Worm (Caenorhabditis elegans) whole organism, L2 larva: ENCODE data around the gene W02F12.8.
A peak's percentile ranks its signal among the peaks of the same experiment; 100 is the strongest.

Experiments
- C34F6.9 ChIP-seq: fragments of 150-350 bp; optimal IDR thresholded peaks from 2 replicates; lab custom pipeline; 2014; ENCODE audit warnings: missing biosample characterization, missing genetic modification characterization
- F13H6.1 ChIP-seq: sonication (generic microtip); optimal IDR thresholded peaks from 2 replicates; lab custom pipeline; 2016; ENCODE audit warnings: missing genetic modification characterization, missing compliant biosample characterization
- R02D3.7 ChIP-seq: fragments of 150-350 bp; optimal IDR thresholded peaks from 2 replicates; lab custom pipeline; 2014; ENCODE audit warnings: missing biosample characterization, missing genetic modification characterization
- Y55F3AM.14 ChIP-seq: fragments of 200-800 bp; sonication (Bioruptor generic); optimal IDR thresholded peaks from 2 replicates; lab custom pipeline; 2018; ENCODE audit warnings: mild to moderate bottlenecking, missing genetic modification characterization, missing compliant biosample characterization
- ZK546.5 ChIP-seq: sonication (generic microtip); optimal IDR thresholded peaks from 2 replicates; lab custom pipeline; 2017; ENCODE audit warnings: missing biosample characterization, missing genetic modification characterization
- alr-1 ChIP-seq: fragments of 150-350 bp; optimal IDR thresholded peaks from 2 replicates; lab custom pipeline; 2014; ENCODE audit warnings: missing biosample characterization, missing genetic modification characterization
- aly-2 ChIP-seq: fragments of 150-350 bp; optimal IDR thresholded peaks from 2 replicates; lab custom pipeline; 2014; ENCODE audit warnings: missing biosample characterization, missing genetic modification characterization
- ama-1 ChIP-seq: fragments of 150-350 bp; optimal IDR thresholded peaks from 2 replicates; lab custom pipeline; 2018; ENCODE audit warnings: inconsistent platforms
- blmp-1 ChIP-seq: sonication (generic microtip); optimal IDR thresholded peaks from 2 replicates; lab custom pipeline; 2017; ENCODE audit warnings: missing genetic modification characterization, mild to moderate bottlenecking, missing compliant biosample characterization, antibody characterized with exemption, moderate library complexity; ENCODE audit not compliant: insufficient read depth
- ceh-16 ChIP-seq: fragments of 150-350 bp; optimal IDR thresholded peaks from 2 replicates; lab custom pipeline; 2014; ENCODE audit warnings: missing biosample characterization, missing genetic modification characterization
- ceh-82 ChIP-seq: fragments of 150-350 bp; optimal IDR thresholded peaks from 2 replicates; lab custom pipeline; 2014; ENCODE audit warnings: missing biosample characterization, missing genetic modification characterization
- crh-2 ChIP-seq: sonication (generic microtip); optimal IDR thresholded peaks from 2 replicates; lab custom pipeline; 2017; ENCODE audit warnings: missing biosample characterization, missing genetic modification characterization
- dmd-4 ChIP-seq: sonication (generic microtip); optimal IDR thresholded peaks from 2 replicates; lab custom pipeline; 2017; ENCODE audit warnings: missing biosample characterization, missing genetic modification characterization
- egl-27 ChIP-seq: sonication (generic microtip); optimal IDR thresholded peaks from 3 replicates; lab custom pipeline; 2017; ENCODE audit warnings: missing biosample characterization, missing genetic modification reagents, missing genetic modification characterization
- elt-1 ChIP-seq: fragments of 150-350 bp; optimal IDR thresholded peaks from 2 replicates; lab custom pipeline; 2014; ENCODE audit warnings: missing biosample characterization, missing genetic modification characterization
- elt-3 ChIP-seq: sonication (generic microtip); optimal IDR thresholded peaks from 2 replicates; lab custom pipeline; 2017; ENCODE audit warnings: missing biosample characterization, missing genetic modification characterization
- fos-1 ChIP-seq: fragments of 150-350 bp; optimal IDR thresholded peaks from 2 replicates; lab custom pipeline; 2014; ENCODE audit warnings: missing biosample characterization, missing genetic modification characterization
- gmeb-1 ChIP-seq: fragments of 150-350 bp; optimal IDR thresholded peaks from 2 replicates; lab custom pipeline; 2014; ENCODE audit warnings: missing biosample characterization, missing genetic modification characterization
- lin-11 ChIP-seq: fragments of 150-350 bp; sonication (generic microtip); optimal IDR thresholded peaks from 2 replicates; lab custom pipeline; 2014; ENCODE audit warnings: missing biosample characterization, missing genetic modification characterization, inconsistent platforms, mixed read lengths
- lin-13 ChIP-seq: fragments of 150-350 bp; optimal IDR thresholded peaks from 2 replicates; lab custom pipeline; 2014; ENCODE audit warnings: missing biosample characterization, missing genetic modification reagents, missing genetic modification characterization
- lin-39 ChIP-seq: fragments of 150-350 bp; optimal IDR thresholded peaks from 2 replicates; lab custom pipeline; 2014; ENCODE audit warnings: missing biosample characterization, missing genetic modification reagents, missing genetic modification characterization
- lsy-2 ChIP-seq, 2 experiments: fragments of 150-350 bp in 1 of 2; sonication (generic microtip) in 1 of 2; optimal IDR thresholded peaks; 2 replicates each; lab custom pipeline; 2014 to 2017; ENCODE audit warnings: missing biosample characterization in 2 of 2, missing genetic modification characterization in 2 of 2
- mab-5 ChIP-seq: fragments of 150-350 bp; optimal IDR thresholded peaks from 2 replicates; lab custom pipeline; 2014; ENCODE audit warnings: missing biosample characterization, missing genetic modification characterization
- mbf-1 ChIP-seq: sonication (generic microtip); optimal IDR thresholded peaks from 2 replicates; lab custom pipeline; 2017; ENCODE audit warnings: missing biosample characterization, missing genetic modification characterization
- mdl-1 ChIP-seq, 2 experiments: fragments of 150-350 bp in 1 of 2; sonication (generic microtip) in 1 of 2; optimal IDR thresholded peaks; 2 replicates each; lab custom pipeline; 2017; ENCODE audit warnings: missing biosample characterization in 2 of 2, missing genetic modification characterization in 2 of 2
- nhr-10 ChIP-seq: sonication (generic microtip); optimal IDR thresholded peaks from 2 replicates; lab custom pipeline; 2017; ENCODE audit warnings: missing biosample characterization, missing genetic modification characterization
- nhr-11 ChIP-seq: fragments of 150-350 bp; optimal IDR thresholded peaks from 2 replicates; lab custom pipeline; 2014; ENCODE audit warnings: missing biosample characterization, missing genetic modification characterization
- nhr-12 ChIP-seq: fragments of 150-350 bp; optimal IDR thresholded peaks from 2 replicates; lab custom pipeline; 2014; ENCODE audit warnings: missing biosample characterization, missing genetic modification characterization
- nhr-129 ChIP-seq: fragments of 150-350 bp; optimal IDR thresholded peaks from 2 replicates; lab custom pipeline; 2014; ENCODE audit warnings: missing biosample characterization, missing genetic modification characterization
- nhr-21 ChIP-seq: fragments of 150-350 bp; optimal IDR thresholded peaks from 2 replicates; lab custom pipeline; 2014; ENCODE audit warnings: missing biosample characterization, missing genetic modification characterization
- nhr-23 ChIP-seq: fragments of 150-350 bp; optimal IDR thresholded peaks from 2 replicates; lab custom pipeline; 2014; ENCODE audit warnings: missing biosample characterization, missing genetic modification reagents, missing genetic modification characterization
- nhr-237 ChIP-seq: fragments of 150-350 bp; optimal IDR thresholded peaks from 2 replicates; lab custom pipeline; 2014; ENCODE audit warnings: missing biosample characterization, missing genetic modification characterization
- nhr-25 ChIP-seq: fragments of 150-350 bp; sonication (generic microtip); optimal IDR thresholded peaks from 3 replicates; lab custom pipeline; 2014; ENCODE audit warnings: missing biosample characterization, missing genetic modification characterization
- nhr-6 ChIP-seq: fragments of 150-350 bp; optimal IDR thresholded peaks from 2 replicates; lab custom pipeline; 2014; ENCODE audit warnings: missing biosample characterization, missing genetic modification characterization
- nhr-77 ChIP-seq: fragments of 150-350 bp; optimal IDR thresholded peaks from 2 replicates; lab custom pipeline; 2014; ENCODE audit warnings: missing biosample characterization, missing genetic modification characterization
- peb-1 ChIP-seq: fragments of 150-350 bp; optimal IDR thresholded peaks from 2 replicates; lab custom pipeline; 2014; ENCODE audit warnings: missing biosample characterization, missing genetic modification characterization
- sem-4 ChIP-seq: fragments of 150-350 bp; optimal IDR thresholded peaks from 2 replicates; lab custom pipeline; 2014; ENCODE audit warnings: missing biosample characterization, missing genetic modification reagents, missing genetic modification characterization
- skn-1 ChIP-seq: sonication (generic microtip); optimal IDR thresholded peaks from 2 replicates; lab custom pipeline; 2017; ENCODE audit warnings: missing biosample characterization, missing genetic modification characterization
- sma-3 ChIP-seq: sonication (generic microtip); optimal IDR thresholded peaks from 2 replicates; lab custom pipeline; 2016; ENCODE audit warnings: missing genetic modification reagents, missing genetic modification characterization, missing compliant biosample characterization
- sma-9 ChIP-seq, 2 experiments: fragments of 150-350 bp in 1 of 2; sonication (generic microtip) in 1 of 2; optimal IDR thresholded peaks; 2 replicates each; lab custom pipeline; 2014 to 2016; ENCODE audit warnings: missing genetic modification characterization in 2 of 2, mild to moderate bottlenecking in 1 of 2, missing biosample characterization in 1 of 2, missing compliant biosample characterization in 1 of 2, missing genetic modification reagents in 1 of 2, moderate library complexity in 1 of 2
- snpc-4 ChIP-seq: fragments of 150-350 bp; optimal IDR thresholded peaks from 2 replicates; lab custom pipeline; 2014; ENCODE audit warnings: missing biosample characterization, missing genetic modification characterization
- unc-39 ChIP-seq: fragments of 150-350 bp; optimal IDR thresholded peaks from 2 replicates; lab custom pipeline; 2014; ENCODE audit warnings: missing biosample characterization, missing genetic modification characterization
- unc-55 ChIP-seq: fragments of 150-350 bp; sonication (generic microtip); optimal IDR thresholded peaks from 3 replicates; lab custom pipeline; 2014; ENCODE audit warnings: missing biosample characterization, missing genetic modification reagents, missing genetic modification characterization
- unc-62 ChIP-seq: fragments of 150-350 bp; optimal IDR thresholded peaks from 2 replicates; lab custom pipeline; 2014; ENCODE audit warnings: missing biosample characterization, missing genetic modification reagents, missing genetic modification characterization
- zag-1 ChIP-seq: fragments of 150-350 bp; optimal IDR thresholded peaks from 2 replicates; lab custom pipeline; 2014; ENCODE audit warnings: missing biosample characterization, missing genetic modification characterization
- ztf-1 ChIP-seq: fragments of 200-800 bp; sonication (Bioruptor generic); conservative IDR thresholded peaks from 2 replicates; pipeline ENCODE4 v1.3.6; 2022; ENCODE audit warnings: missing genetic modification characterization, missing compliant biosample characterization
- ztf-11 ChIP-seq: sonication (generic microtip); optimal IDR thresholded peaks from 2 replicates; lab custom pipeline; 2017; ENCODE audit warnings: missing biosample characterization, missing genetic modification characterization
- ztf-4 ChIP-seq: fragments of 150-350 bp; optimal IDR thresholded peaks from 2 replicates; lab custom pipeline; 2014; ENCODE audit warnings: missing biosample characterization, missing genetic modification characterization

The W02F12.8 gene

ce11 chrV:6657532-6658259, 36.9 kb downstream of the W02F12.8 start:
- no peak for TF ChIP-seq F13H6.1
- peak; percentile 20 for TF ChIP-seq sma-3
- peak; percentile 13 for TF ChIP-seq skn-1 (tag; lab: Kevin White, UChicago)
- no peak for TF ChIP-seq mab-5 (tag; lab: Kevin White, UChicago)
- peak; percentile 5 for TF ChIP-seq snpc-4 (tag; lab: Kevin White, UChicago)
- TF ChIP-seq, all 48 proteins: peak for 3

DNA sequence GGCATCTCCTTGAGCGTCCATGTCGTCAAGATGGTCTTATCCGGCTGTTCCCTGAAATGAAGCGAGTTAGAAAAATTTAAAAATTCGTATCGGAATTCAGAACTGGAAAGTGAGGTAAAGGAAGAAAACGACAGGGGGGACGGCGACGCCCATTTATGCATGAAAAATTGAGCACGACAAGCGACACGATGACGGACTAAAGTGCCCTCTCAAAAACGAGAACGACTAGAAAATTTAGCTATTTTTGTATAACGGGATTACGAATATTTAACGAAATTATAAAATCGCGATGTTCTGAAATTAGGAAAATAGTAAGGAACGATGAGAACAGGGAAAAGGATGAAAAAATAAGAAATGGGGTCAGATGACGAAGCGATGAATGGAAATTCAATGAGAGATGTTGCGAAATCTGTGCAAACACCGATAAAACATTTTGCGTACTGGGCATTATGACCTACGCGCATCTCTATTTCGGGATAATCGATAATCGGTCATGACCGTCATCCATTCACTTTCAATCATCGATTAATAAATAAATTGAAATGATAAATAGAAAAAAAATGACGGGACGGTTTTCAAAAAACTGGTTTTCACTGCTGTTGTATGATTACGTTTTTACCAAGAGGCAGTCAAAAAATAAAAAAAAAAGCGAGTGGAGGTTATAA, 38.0 kb downstream of the W02F12.8 start, which contains the start of gene snb-1:
Gene snb-1, minus strand, starts transcription at position 51 of the 665 bp plus-strand sequence.
- TF ChIP-seq R02D3.7 (tag; lab: Kevin White, UChicago) (no peak), zag-1 (tag; lab: Kevin White, UChicago) (no peak), gmeb-1 (tag; lab: Kevin White, UChicago) (peak; percentile 66), nhr-237 (tag; lab: Kevin White, UChicago) (no peak), alr-1 (no peak), ama-1 (lab: Kevin White, UChicago) (peak; percentile 11), elt-1 (tag; lab: Kevin White, UChicago) (no peak), lin-13 (GFP tag; lab: Kevin White, UChicago) (peak; percentile 34), aly-2 (tag; lab: Kevin White, UChicago) (no peak), ZK546.5 (tag; lab: Kevin White, UChicago) (no peak), nhr-25 (peak; percentile 78), nhr-77 (tag; lab: Kevin White, UChicago) (no peak), nhr-10 (tag; lab: Kevin White, UChicago) (no peak), ztf-11 (no peak), ztf-1 (GFP tag; lab: Robert Waterston, UW) (no peak), ceh-16 (tag; lab: Kevin White, UChicago) (no peak), snpc-4 (tag; lab: Kevin White, UChicago) (no peak), nhr-11 (no peak), lin-39 (tag; lab: Kevin White, UChicago) (no peak), peb-1 (tag; lab: Kevin White, UChicago) (no peak), ceh-82 (tag; lab: Kevin White, UChicago) (peak; percentile 87), lsy-2 (tag; optimal IDR thresholded peaks at IDR 0.05; lab: Kevin White, UChicago) (peak; percentile 54 to 80), unc-55 (GFP tag; lab: Kevin White, UChicago) (peak; percentile 82), nhr-21 (peak; percentile 62), sma-9 (GFP tag; optimal IDR thresholded peaks at IDR 0.05; lab: Kevin White, UChicago) (peak; percentile 73), sma-9 (tag; optimal IDR thresholded peaks at IDR 0.05; lab: Kevin White, UChicago) (no peak), C34F6.9 (tag; lab: Kevin White, UChicago) (peak; percentile 81), mdl-1 (tag; optimal IDR thresholded peaks at IDR 0.05; lab: Kevin White, UChicago) (no peak), F13H6.1 (peak; percentile 32), egl-27 (tag; lab: Kevin White, UChicago) (peak; percentile 12), Y55F3AM.14 (no peak), unc-62 (no peak), unc-39 (tag; lab: Kevin White, UChicago) (no peak), nhr-6 (tag; lab: Kevin White, UChicago) (no peak), elt-3 (tag; lab: Kevin White, UChicago) (no peak), skn-1 (tag; lab: Kevin White, UChicago) (no peak), dmd-4 (no peak), ztf-4 (no peak), lin-11 (tag; lab: Kevin White, UChicago) (no peak), crh-2 (tag; lab: Kevin White, UChicago) (peak; percentile 81), nhr-23 (tag; lab: Kevin White, UChicago) (no peak), nhr-129 (tag; lab: Kevin White, UChicago) (peak; percentile 82), sem-4 (peak; percentile 38), fos-1 (peak; percentile 51), sma-3 (peak; percentile 72), blmp-1 (peak; percentile 87), mbf-1 (tag; lab: Kevin White, UChicago) (no peak), nhr-12 (tag; lab: Kevin White, UChicago) (no peak), mab-5 (tag; lab: Kevin White, UChicago) (peak; percentile 23)
